Fruit fly (Drosophila melanogaster): ENCODE measurements around the gene CG13032.
A peak's percentile ranks its signal among the peaks of the same experiment; 100 is the strongest.

CG13032 gene

dm6 chr3L:16711430-16712228, 37.9 kb downstream of the CG13032 start, which contains the start of the genes CG43954, Lasp and Dab (continued):
- peak; percentile 51; the same call in 1 of the 2 replicates for TF ChIP-seq CG15336 (GFP tag; IDR thresholded peaks at IDR 0.05)
- no peak for TF ChIP-seq CG11902 (GFP tag; optimal IDR thresholded peaks at IDR 0.05)
- TF ChIP-seq CG3032 (tag; optimal IDR thresholded peaks at IDR 0.05) = peak; percentile 8
- TF ChIP-seq CG34406 (GFP tag; optimal IDR thresholded peaks at IDR 0.05) = no peak
- TF ChIP-seq CG8632 (GFP tag; optimal IDR thresholded peaks at IDR 0.05) = no peak
- peak; percentile 11 for TF ChIP-seq CG6276 (GFP tag; optimal IDR thresholded peaks at IDR 0.05)
- TF ChIP-seq CG16779 (tag; optimal IDR thresholded peaks at IDR 0.05) = peak; percentile 17
- no peak for TF ChIP-seq Ets21C (GFP tag; optimal IDR thresholded peaks at IDR 0.05)
- TF ChIP-seq Sox15 (GFP tag; optimal IDR thresholded peaks at IDR 0.05) = no peak
- TF ChIP-seq fd59A (GFP tag; optimal IDR thresholded peaks at IDR 0.05) = no peak

- TF ChIP-seq achi (GFP tag; optimal IDR thresholded peaks at IDR 0.05) = no peak
- no peak for TF ChIP-seq lz (GFP tag; optimal IDR thresholded peaks at IDR 0.05)
- no peak for TF ChIP-seq Sox15 (GFP tag; optimal IDR thresholded peaks at IDR 0.05)
- TF ChIP-seq CG10669 (GFP tag; optimal IDR thresholded peaks at IDR 0.05) = no peak
- TF ChIP-seq CG8319 (GFP tag; optimal IDR thresholded peaks at IDR 0.05) = no peak
- TF ChIP-seq CG6854 (GFP tag; optimal IDR thresholded peaks at IDR 0.05) = no peak
- no peak for TF ChIP-seq CG10631 (GFP tag; optimal IDR thresholded peaks at IDR 0.05)
- TF ChIP-seq CG11294 (GFP tag; IDR thresholded peaks at IDR 0.05) = no peak
- TF ChIP-seq svp (GFP tag) = no peak
These were observed 38.6 kb downstream of the CG13032 start for dm6 chr3L:16712371-16712770.

- no peak for TF ChIP-seq fkh (GFP tag; optimal IDR thresholded peaks at IDR 0.05)
- no peak for TF ChIP-seq CG4318 (GFP tag; optimal IDR thresholded peaks at IDR 0.05)
- no peak for TF ChIP-seq eg (GFP tag; IDR thresholded peaks at IDR 0.05)
- TF ChIP-seq CG6792 (GFP tag; optimal IDR thresholded peaks at IDR 0.05) = no peak
These were observed 39.9 kb downstream of the CG13032 start for dm6 chr3L:16713446-16714192.

dm6 chr3L:16714193-16714538, 40.4 kb downstream of the CG13032 start:
- TF ChIP-seq lz (GFP tag; optimal IDR thresholded peaks at IDR 0.05) (no peak), dsx (GFP tag; optimal IDR thresholded peaks at IDR 0.05; ENCODE audit: poor library complexity, severe bottlenecking) (no peak), fkh (GFP tag; optimal IDR thresholded peaks at IDR 0.05) (peak; percentile 92), CG15336 (GFP tag; IDR thresholded peaks at IDR 0.05) (0 out of 2 replicates have a peak, but pooled peaks have one; percentile 37), CG34406 (GFP tag; optimal IDR thresholded peaks at IDR 0.05) (no peak), Smox (GFP tag; optimal IDR thresholded peaks at IDR 0.05) (no peak), salr (GFP tag; optimal IDR thresholded peaks at IDR 0.05) (no peak), CG10669 (GFP tag; optimal IDR thresholded peaks at IDR 0.05) (no peak), Ets21C (GFP tag; optimal IDR thresholded peaks at IDR 0.05) (no peak), Eip93F (GFP tag; optimal IDR thresholded peaks at IDR 0.05) (no peak), spab (GFP tag; optimal IDR thresholded peaks at IDR 0.05) (no peak), Hr4 (GFP tag; optimal IDR thresholded peaks at IDR 0.05) (no peak), CG31627 (GFP tag; optimal IDR thresholded peaks at IDR 0.05) (peak; percentile 9)

dm6 chr3L:16724561-16724960, 50.8 kb downstream of the CG13032 start, which contains the start of gene CG13031:
Gene CG13031 (plus strand): TSS chr3L:16724861.
- TF ChIP-seq Hr39 (GFP tag; optimal IDR thresholded peaks at IDR 0.05) (no peak), OdsH (GFP tag; optimal IDR thresholded peaks at IDR 0.05) (no peak), pdm3 (GFP tag; optimal IDR thresholded peaks at IDR 0.05) (no peak), Sox102F (GFP tag; optimal IDR thresholded peaks at IDR 0.05) (no peak), Sox14 (GFP tag; optimal IDR thresholded peaks at IDR 0.05) (no peak), CG32006 (GFP tag; optimal IDR thresholded peaks at IDR 0.05) (no peak), CG10631 (GFP tag; optimal IDR thresholded peaks at IDR 0.05) (no peak), CG6276 (GFP tag; optimal IDR thresholded peaks at IDR 0.05) (no peak), ss (GFP tag; optimal IDR thresholded peaks at IDR 0.05) (no peak)
